Worm (Caenorhabditis elegans) whole organism, midembryonic: ENCODE data around the gene R02F11.9.

Source experiments
- T22C8.4 ChIP-seq: fragments of 200-800 bp; sonication (Bioruptor generic); IDR thresholded peaks from 2 replicates; pipeline ENCODE4 v1.3.6; 2022; ENCODE audit warnings: missing genetic modification characterization, missing compliant biosample characterization
- cog-1 ChIP-seq: sonication (generic microtip); optimal IDR thresholded peaks from 2 replicates; lab custom pipeline; 2016; ENCODE audit warnings: missing genetic modification characterization, missing compliant biosample characterization
- flt-1 ChIP-seq: fragments of 200-800 bp; sonication (Bioruptor generic); IDR thresholded peaks from 2 replicates; pipeline ENCODE4 v1.3.6; 2022; ENCODE audit warnings: missing genetic modification characterization, missing compliant biosample characterization
- klf-2 ChIP-seq: fragments of 200-800 bp; sonication (Bioruptor generic); conservative IDR thresholded peaks from 2 replicates; pipeline ENCODE4 v1.3.6; 2022; ENCODE audit warnings: missing genetic modification reagents, missing genetic modification characterization, missing compliant biosample characterization
- med-1 ChIP-seq: sonication (generic microtip); optimal IDR thresholded peaks from 2 replicates; lab custom pipeline; 2017; ENCODE audit warnings: missing genetic modification characterization, mild to moderate bottlenecking, missing compliant biosample characterization, antibody characterized with exemption, missing genetic modification reagents; ENCODE audit not compliant: insufficient read depth
- ref-1 ChIP-seq: fragments of 200-800 bp; sonication (Bioruptor generic); conservative IDR thresholded peaks from 2 replicates; pipeline ENCODE4 v1.3.6; 2022; ENCODE audit warnings: missing genetic modification reagents, missing genetic modification characterization, missing compliant biosample characterization
- tab-1 ChIP-seq: fragments of 200-800 bp; sonication (Bioruptor generic); IDR thresholded peaks from 2 replicates; pipeline ENCODE4 v1.3.6; 2022; ENCODE audit warnings: missing genetic modification characterization, missing compliant biosample characterization
- ztf-23 ChIP-seq: fragments of 200-800 bp; sonication (Bioruptor generic); IDR thresholded peaks from 2 replicates; pipeline ENCODE4 v1.3.6; 2022; ENCODE audit warnings: missing genetic modification reagents, missing genetic modification characterization, missing compliant biosample characterization
- ztf-29 ChIP-seq: fragments of 200-800 bp; sonication (Bioruptor generic); IDR thresholded peaks from 2 replicates; pipeline ENCODE4 v1.3.6; 2022; ENCODE audit warnings: missing genetic modification reagents, missing genetic modification characterization, missing compliant biosample characterization

R02F11.9 gene

DNA sequence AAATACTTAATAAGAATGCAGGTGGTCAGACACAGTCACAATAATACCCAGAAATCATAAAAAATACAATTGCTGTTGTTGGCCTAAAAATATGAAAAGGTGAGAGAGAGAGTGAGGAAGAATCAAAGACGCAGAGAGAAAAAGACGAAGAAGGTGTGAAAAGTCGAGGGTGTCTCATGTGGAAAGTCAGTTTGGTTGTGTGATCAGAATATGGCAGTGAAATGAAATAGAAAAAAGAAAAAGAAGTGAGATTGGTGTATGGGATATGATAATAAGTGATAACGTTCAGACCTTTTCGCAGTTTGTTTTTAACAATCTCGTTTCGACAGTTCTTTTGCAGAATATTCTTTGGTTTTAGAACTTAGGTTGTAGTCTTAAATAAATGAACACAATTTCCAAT is 19.6 kb downstream of the R02F11.9 start:
- no peak for TF ChIP-seq ztf-23 (GFP tag; lab: Robert Waterston, UW)

DNA sequence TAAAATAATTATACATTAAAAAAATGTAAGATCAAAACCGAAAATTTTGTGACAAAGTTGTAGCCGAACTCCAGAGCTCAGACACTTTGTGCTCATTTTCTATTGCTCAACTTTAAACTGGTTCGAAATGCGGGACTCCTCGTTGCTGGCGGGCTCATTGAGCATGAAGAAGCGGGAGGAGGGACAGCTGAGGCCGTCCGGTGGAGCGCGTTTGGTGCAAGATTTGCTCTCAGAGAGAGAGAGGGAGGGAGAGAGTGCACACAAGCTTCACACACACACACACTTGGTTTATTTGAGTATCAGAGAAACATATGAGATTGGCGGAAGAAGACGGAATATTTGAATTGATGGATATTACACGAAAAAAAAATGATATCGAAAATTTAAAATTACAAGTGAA is 23.4 kb downstream of the R02F11.9 start:
- TF ChIP-seq cog-1 (tag; lab: Kevin White, UChicago) = peak; percentile 58
- no peak for TF ChIP-seq ref-1 (GFP tag; lab: Robert Waterston, UW)
- TF ChIP-seq ztf-29 (GFP tag; lab: Robert Waterston, UW) = no peak
- TF ChIP-seq tab-1 (GFP tag; lab: Robert Waterston, UW) = 0 out of 2 replicates have a peak, but pooled peaks have one; percentile 7
- TF ChIP-seq T22C8.4 (GFP tag; lab: Robert Waterston, UW) = no peak
- no peak for TF ChIP-seq klf-2
- peak; percentile 46; the same call in 1 of the 2 replicates for TF ChIP-seq flt-1 (GFP tag; lab: Robert Waterston, UW)
- no peak for TF ChIP-seq med-1 (GFP tag; lab: Kevin White, UChicago)
- no peak for TF ChIP-seq ztf-23 (GFP tag; lab: Robert Waterston, UW)

DNA sequence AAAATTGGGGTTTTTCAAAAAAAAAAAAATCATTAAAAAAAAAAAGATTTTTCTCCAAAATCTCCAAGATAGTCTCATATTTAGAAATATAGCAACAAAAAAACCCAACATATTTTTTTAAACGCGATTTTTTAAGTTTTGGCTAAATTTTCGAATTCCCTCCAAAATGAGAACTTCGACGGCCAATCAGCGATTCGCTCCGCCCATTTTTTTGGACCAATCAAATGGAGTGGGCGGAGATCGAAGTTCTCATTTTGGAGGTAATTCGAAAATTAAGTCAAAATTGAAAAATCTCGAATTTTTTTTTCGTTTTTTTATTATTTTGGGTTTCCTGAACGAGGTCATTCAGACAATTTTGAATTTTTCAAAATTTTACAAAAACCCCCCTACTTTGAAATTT is 26.6 kb downstream of the R02F11.9 start:
- no peak for TF ChIP-seq ztf-23 (GFP tag; lab: Robert Waterston, UW)
- TF ChIP-seq cog-1 (tag; lab: Kevin White, UChicago) = no peak
- no peak for TF ChIP-seq ztf-29 (GFP tag; lab: Robert Waterston, UW)

DNA sequence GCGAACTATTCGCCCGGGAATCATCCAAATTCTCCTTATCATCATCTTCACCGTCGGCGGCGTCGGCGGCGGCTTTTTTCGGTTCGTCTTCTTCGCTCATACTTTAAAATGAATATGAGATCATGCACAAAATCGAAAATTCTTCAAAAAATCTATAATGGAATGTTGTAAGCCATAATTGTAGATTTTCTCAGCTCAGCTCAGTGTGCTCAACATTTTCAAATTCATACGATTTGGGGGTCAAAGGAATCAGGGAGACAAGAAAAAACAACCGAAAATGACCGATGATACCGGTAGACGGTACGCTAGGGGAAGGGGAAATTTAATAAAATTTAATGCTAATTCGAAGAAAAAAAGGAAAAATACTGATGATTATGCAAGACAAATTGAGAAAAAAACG is 31.3 kb downstream of the R02F11.9 start, which contains the start of gene ccep-97:
Gene ccep-97 (minus strand): TSS at position 101 of the 400 bp plus-strand sequence.
- no peak for TF ChIP-seq cog-1 (tag; lab: Kevin White, UChicago)
- TF ChIP-seq ref-1 (GFP tag; lab: Robert Waterston, UW) = no peak
- TF ChIP-seq ztf-29 (GFP tag; lab: Robert Waterston, UW) = no peak
- no peak for TF ChIP-seq T22C8.4 (GFP tag; lab: Robert Waterston, UW)

DNA sequence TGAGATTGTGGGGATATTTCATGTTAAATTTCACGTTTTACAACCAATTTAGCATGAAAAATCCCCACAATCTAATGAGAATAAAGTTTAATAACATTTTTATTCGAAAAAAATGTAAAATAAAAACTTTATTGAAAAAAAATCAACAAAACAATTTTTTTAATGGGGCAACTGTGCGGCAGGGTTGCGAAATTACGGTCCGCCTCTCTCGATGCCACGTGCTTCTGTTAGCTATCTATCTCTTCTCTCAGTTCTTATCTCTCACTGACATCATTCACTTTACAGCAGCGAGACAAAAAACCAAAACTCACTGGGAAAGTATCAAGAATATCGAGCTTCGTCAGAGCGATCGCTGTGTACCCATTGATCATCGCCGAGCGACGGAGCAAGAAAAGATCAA is 33.3 kb downstream of the R02F11.9 start:
- TF ChIP-seq tab-1 (GFP tag; lab: Robert Waterston, UW) (no peak), med-1 (GFP tag; lab: Kevin White, UChicago) (no peak), T22C8.4 (GFP tag; lab: Robert Waterston, UW) (no peak), ztf-23 (GFP tag; lab: Robert Waterston, UW) (no peak), klf-2 (no peak), ref-1 (GFP tag; lab: Robert Waterston, UW) (no peak), ztf-29 (GFP tag; lab: Robert Waterston, UW) (no peak), flt-1 (GFP tag; lab: Robert Waterston, UW) (no peak), cog-1 (tag; lab: Kevin White, UChicago) (no peak)

DNA sequence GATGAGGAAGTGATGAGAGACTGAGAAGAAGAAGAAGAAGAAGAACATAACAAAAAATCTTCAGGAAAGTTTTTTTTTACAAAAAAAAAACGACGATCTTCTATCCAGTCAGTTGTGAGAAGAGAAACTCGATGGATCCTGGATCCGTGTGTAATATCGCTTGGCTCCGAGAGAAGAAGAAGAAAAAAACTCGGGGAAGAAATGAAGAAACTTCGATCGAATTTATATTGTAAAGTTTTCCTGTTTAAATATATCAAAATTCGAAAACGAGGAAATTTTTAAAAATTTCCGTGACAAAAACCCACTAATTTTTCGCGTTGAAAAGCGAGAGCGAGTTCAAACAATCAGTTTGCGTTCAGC is 36.0 kb downstream of the R02F11.9 start, which contains the start of gene adss-1:
Gene adss-1 (minus strand): TSS at position 101 of the 360 bp plus-strand sequence.
- TF ChIP-seq ztf-29 (GFP tag; lab: Robert Waterston, UW) = no peak
- no peak for TF ChIP-seq flt-1 (GFP tag; lab: Robert Waterston, UW)
- no peak for TF ChIP-seq tab-1 (GFP tag; lab: Robert Waterston, UW)
- no peak for TF ChIP-seq ztf-23 (GFP tag; lab: Robert Waterston, UW)
- TF ChIP-seq klf-2 = no peak
- no peak for TF ChIP-seq T22C8.4 (GFP tag; lab: Robert Waterston, UW)
- TF ChIP-seq cog-1 (tag; lab: Kevin White, UChicago) = no peak

DNA sequence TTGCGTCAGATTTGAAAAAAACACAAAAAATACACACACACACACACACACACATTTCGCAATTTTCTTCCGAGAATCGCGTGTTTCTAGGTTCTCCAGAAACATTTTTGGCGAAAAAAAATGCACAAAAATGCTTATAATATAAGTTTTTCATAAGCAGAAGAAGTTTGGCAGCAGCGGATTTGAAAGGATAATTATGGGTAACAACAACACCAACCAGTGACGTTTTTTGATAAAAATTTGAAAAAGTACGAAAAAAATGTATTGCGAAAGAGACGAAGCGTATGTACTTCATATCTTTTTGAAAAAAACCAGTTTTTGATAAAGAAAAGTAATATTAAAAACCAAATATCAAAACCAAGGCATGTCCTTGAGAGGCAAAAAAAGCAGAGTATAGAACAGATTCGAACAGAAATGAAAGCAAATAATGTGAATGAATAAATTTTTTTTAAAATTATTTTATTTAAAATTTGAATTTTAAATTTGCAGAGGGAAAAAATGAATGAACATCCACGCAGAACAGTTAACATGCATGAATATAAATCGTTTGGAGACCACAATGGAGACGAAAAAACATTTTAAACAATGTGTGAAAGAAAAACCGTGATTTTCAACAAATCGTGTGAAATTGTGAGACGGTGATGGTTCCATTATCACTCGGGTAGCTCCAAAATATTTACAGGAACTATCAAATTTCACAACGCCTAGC is 36.6 kb downstream of the R02F11.9 start:
- TF ChIP-seq ref-1 (GFP tag; lab: Robert Waterston, UW) = no peak
- TF ChIP-seq ztf-23 (GFP tag; lab: Robert Waterston, UW) = no peak
- TF ChIP-seq flt-1 (GFP tag; lab: Robert Waterston, UW) = no peak
- TF ChIP-seq tab-1 (GFP tag; lab: Robert Waterston, UW) = no peak
- no peak for TF ChIP-seq T22C8.4 (GFP tag; lab: Robert Waterston, UW)
- TF ChIP-seq klf-2 = no peak
- no peak for TF ChIP-seq med-1 (GFP tag; lab: Kevin White, UChicago)
- TF ChIP-seq ztf-29 (GFP tag; lab: Robert Waterston, UW) = no peak
- no peak for TF ChIP-seq cog-1 (tag; lab: Kevin White, UChicago)

DNA sequence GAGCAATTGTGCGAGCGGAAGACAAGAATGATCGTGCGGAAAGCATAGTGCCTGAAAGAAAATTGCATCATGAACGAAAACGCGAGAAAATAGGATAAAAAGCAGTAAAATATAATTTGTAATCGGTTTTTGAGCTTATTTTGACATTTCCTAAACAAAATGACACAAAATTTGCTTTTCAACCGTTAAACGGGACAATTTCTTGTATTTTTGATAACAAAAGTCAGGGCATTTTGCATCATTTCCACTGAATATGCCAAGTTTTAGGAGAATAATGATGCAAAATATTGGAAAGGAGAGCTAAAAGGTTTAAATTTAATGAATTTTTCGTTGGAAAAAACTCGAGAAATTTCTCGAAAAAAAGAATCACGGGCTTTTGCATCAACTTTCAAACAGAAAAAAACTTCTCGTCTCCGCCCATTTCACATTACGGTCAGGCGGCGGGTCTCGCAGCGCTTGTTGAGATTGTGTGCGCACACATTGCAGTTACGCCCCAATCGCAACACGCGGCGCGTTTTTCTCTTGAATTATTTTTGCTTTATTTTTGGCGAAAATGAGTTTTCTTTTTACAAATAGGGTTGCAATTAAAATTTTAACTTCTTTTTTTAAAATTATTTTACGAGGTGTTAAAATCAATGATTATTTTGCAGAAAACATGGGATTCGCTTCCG is 39.6 kb downstream of the R02F11.9 start, which contains the start of the genes hsp-6 and C37H5.5:
Gene hsp-6 (minus strand): TSS at position 51 of the 671 bp plus-strand sequence.
Gene C37H5.5 (plus strand): TSS at position 651 of the 671 bp plus-strand sequence.
- TF ChIP-seq flt-1 (GFP tag; lab: Robert Waterston, UW) (0 out of 2 replicates have a peak, but pooled peaks have one; percentile 55), med-1 (GFP tag; lab: Kevin White, UChicago) (no peak), klf-2 (no peak), ref-1 (GFP tag; lab: Robert Waterston, UW) (no peak), tab-1 (GFP tag; lab: Robert Waterston, UW) (no peak), ztf-29 (GFP tag; lab: Robert Waterston, UW) (no peak), cog-1 (tag; lab: Kevin White, UChicago) (peak; percentile 40), T22C8.4 (GFP tag; lab: Robert Waterston, UW) (no peak), ztf-23 (GFP tag; lab: Robert Waterston, UW) (peak; percentile 43; the same call in 1 of the 2 replicates)

DNA sequence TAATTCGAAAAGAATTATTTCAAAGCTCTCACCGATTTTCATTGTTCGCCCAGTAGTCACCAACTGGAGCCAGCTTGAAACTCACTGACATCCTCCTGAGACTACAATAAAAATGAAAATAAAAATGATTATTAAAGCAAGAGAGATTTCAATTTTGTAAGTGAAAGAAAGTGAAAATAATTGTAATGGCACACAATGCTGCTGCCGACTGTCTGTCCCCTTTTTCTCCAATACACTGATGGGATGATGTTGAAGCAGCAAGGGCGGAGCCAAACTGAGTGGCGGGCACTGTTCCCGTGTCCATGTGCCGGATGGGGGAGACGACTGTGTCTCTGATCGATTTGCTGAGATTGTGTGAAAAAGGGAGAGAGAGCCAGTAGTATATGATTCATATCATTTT is 47.0 kb downstream of the R02F11.9 start, which contains the start of gene C37H5.14:
Gene C37H5.14 (minus strand): TSS at position 101 of the 400 bp plus-strand sequence.
- TF ChIP-seq ztf-23 (GFP tag; lab: Robert Waterston, UW) (no peak), tab-1 (GFP tag; lab: Robert Waterston, UW) (no peak), ztf-29 (GFP tag; lab: Robert Waterston, UW) (no peak), cog-1 (tag; lab: Kevin White, UChicago) (no peak), flt-1 (GFP tag; lab: Robert Waterston, UW) (no peak), klf-2 (no peak), med-1 (GFP tag; lab: Kevin White, UChicago) (no peak), T22C8.4 (GFP tag; lab: Robert Waterston, UW) (no peak), ref-1 (GFP tag; lab: Robert Waterston, UW) (no peak)
